2 worm cellular contexts compared by ENCODE assay signal in genomic region chrII:8747246-8747938, ce11.
TF ChIP-seq lines count a peak whose summit lies in the region.

No protein-coding gene starts in this region.

TF ChIP-seq in whole organism, L1 larva, 84 proteins besides CTCF, POLR2A, EP300 and RAD21 (continued from another document):
- TF ChIP-seq sptf-1 (tag; optimal IDR thresholded peaks at IDR 0.05; lab: Kevin White, UChicago) (no peak), egl-13 (tag; optimal IDR thresholded peaks at IDR 0.05; lab: Kevin White, UChicago) (no peak), lin-14 (GFP tag; optimal IDR thresholded peaks at IDR 0.05; lab: Kevin White, UChicago) (peak; percentile 41), C04F5.9 (tag; optimal IDR thresholded peaks at IDR 0.05; lab: Kevin White, UChicago) (peak; percentile 21), pag-3 (tag; optimal IDR thresholded peaks at IDR 0.05; lab: Kevin White, UChicago; ENCODE audit: borderline replicate concordance, insufficient read depth) (no peak), ces-1 (GFP tag; optimal IDR thresholded peaks at IDR 0.05; lab: Kevin White, UChicago) (no peak), unc-130 (tag; optimal IDR thresholded peaks at IDR 0.05; lab: Kevin White, UChicago) (no peak), tlp-1 (tag; optimal IDR thresholded peaks at IDR 0.05; lab: Kevin White, UChicago) (no peak), F16B12.6 (tag; optimal IDR thresholded peaks at IDR 0.05; lab: Kevin White, UChicago) (no peak), snu-23 (GFP tag; optimal IDR thresholded peaks at IDR 0.05; lab: Kevin White, UChicago) (peak; percentile 59), mab-9 (GFP tag; IDR thresholded peaks at IDR 0.05; lab: Robert Waterston, UW) (no peak), efl-1 (optimal IDR thresholded peaks at IDR 0.05; lab: Kevin White, UChicago) (peak in 1 of 2 experiments; percentile 33), efl-1 (GFP tag; optimal IDR thresholded peaks at IDR 0.05 in 1 of 2; lab: Kevin White, UChicago) (peak in 1 of 2 experiments; percentile 84), lin-39 (tag; optimal IDR thresholded peaks at IDR 0.05; lab: Kevin White, UChicago) (no peak), mep-1 (tag; optimal IDR thresholded peaks at IDR 0.05; lab: Kevin White, UChicago) (no peak), isw-1 (GFP tag; IDR thresholded peaks at IDR 0.05; lab: Robert Waterston, UW) (no peak), swsn-7 (tag; optimal IDR thresholded peaks at IDR 0.05; lab: Kevin White, UChicago) (no peak), ets-5 (GFP tag; IDR thresholded peaks at IDR 0.05; lab: Robert Waterston, UW) (no peak), mdl-1 (tag; optimal IDR thresholded peaks at IDR 0.05; lab: Kevin White, UChicago) (no peak), aha-1 (tag; optimal IDR thresholded peaks at IDR 0.05; lab: Kevin White, UChicago) (no peak), nhr-77 (tag; optimal IDR thresholded peaks at IDR 0.05; lab: Kevin White, UChicago) (no peak), nhr-71 (tag; optimal IDR thresholded peaks at IDR 0.05; lab: Kevin White, UChicago) (peak; percentile 63)

TF ChIP-seq in whole organism, young adult, 124 proteins besides CTCF, POLR2A, EP300 and RAD21 (continued from another document):
- TF ChIP-seq Y95B8A.8 (GFP tag; IDR thresholded peaks at IDR 0.05; lab: Robert Waterston, UW) (peak; percentile 82; the same call in 1 of the 2 replicates), F37B4.10 (GFP tag; IDR thresholded peaks at IDR 0.05; lab: Robert Waterston, UW) (0 out of 2 replicates have a peak, but pooled peaks have one; percentile 80)
